Fruit fly (Drosophila melanogaster): ENCODE measurements around the gene sun.
A peak's percentile ranks its signal among the peaks of the same experiment; 100 is the strongest.

sun gene

DNA sequence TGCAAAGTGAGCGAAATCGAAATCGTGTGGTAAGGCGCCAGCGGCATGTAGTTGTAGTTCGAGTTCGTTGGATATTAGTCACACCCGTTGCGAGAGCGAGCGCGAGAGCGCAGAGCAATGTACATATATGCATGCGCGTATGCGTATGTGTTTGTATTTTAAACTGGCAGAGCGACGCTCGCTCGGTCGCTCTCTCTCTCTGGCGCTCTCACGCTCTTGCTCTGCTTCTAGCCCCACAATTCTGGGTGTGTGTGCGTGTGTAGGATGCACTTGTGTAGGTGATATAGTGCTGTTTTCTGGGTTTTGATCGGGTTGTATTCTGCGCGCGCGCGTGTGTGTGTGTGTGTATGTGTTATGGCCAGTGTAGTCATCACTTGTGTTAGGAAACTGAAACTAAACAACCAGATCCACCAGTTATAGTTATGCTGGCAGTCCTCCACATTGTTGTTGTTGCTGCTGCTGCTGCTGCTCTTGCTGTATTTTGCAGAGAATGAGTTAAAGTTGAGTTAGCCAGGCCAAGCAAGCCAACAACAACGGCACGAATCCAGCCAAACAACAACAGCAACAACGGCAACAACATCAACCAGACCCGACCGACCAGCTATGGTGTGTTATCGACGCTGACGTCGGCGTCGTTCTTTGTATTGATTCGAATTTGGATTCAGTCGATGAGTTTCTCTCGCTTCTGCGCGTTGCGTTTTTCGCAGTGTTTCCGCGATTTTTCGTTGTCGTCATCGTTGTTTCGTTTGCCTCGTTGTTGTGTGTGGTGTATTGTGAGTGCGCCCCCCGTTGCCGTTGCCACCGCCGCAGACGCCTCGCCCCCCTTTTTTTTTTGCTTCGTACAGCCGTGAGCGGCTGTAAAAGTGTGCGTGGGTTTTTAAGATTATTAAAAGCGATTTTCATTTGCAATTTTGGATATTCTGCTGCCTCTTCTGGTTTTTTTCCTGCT, 37.1 kb downstream of the sun start (continued):
- TF ChIP-seq Myc (optimal IDR thresholded peaks at IDR 0.05) (no peak), dmrt93B (GFP tag; optimal IDR thresholded peaks at IDR 0.05) (no peak), tai (GFP tag; optimal IDR thresholded peaks at IDR 0.05) (no peak), Jra (GFP tag; optimal IDR thresholded peaks at IDR 0.05) (peak; percentile 50), Dfd (GFP tag; optimal IDR thresholded peaks at IDR 0.05) (no peak), GATAd (GFP tag; optimal IDR thresholded peaks at IDR 0.05) (no peak), usp (GFP tag; optimal IDR thresholded peaks at IDR 0.05) (no peak)

DNA sequence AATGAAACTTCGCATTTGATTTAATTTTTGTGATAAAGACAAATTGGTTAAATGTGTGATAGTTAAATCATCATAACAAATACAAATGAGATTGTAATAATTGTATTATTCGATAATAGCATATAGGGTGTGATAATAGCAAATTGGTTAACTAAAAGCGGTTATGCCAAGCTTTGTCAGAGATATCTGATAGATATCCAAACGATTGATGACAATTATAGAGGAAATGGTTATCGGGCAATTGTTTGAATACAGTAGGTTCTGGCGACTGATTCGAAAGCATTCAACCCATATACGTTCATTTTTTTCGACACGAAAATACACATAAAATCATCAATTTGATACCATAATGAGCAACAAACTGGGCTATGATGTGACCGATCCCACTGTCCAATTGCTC, 39.8 kb downstream of the sun start, which contains the start of gene CG8509:
CG8509 (plus strand) TSS at position 301 of the 400 bp plus-strand sequence.
- no peak for TF ChIP-seq HLH106 (tag; optimal IDR thresholded peaks at IDR 0.05)
- no peak for TF ChIP-seq Abd-B (GFP tag; optimal IDR thresholded peaks at IDR 0.05)
- no peak for TF ChIP-seq lola (GFP tag; optimal IDR thresholded peaks at IDR 0.05)
- no peak for TF ChIP-seq dmrt93B (GFP tag; optimal IDR thresholded peaks at IDR 0.05)
- no peak for TF ChIP-seq Vsx2 (GFP tag; optimal IDR thresholded peaks at IDR 0.05; ENCODE audit: partially characterized antibody)
- TF ChIP-seq sv (GFP tag; optimal IDR thresholded peaks at IDR 0.05) = no peak

DNA sequence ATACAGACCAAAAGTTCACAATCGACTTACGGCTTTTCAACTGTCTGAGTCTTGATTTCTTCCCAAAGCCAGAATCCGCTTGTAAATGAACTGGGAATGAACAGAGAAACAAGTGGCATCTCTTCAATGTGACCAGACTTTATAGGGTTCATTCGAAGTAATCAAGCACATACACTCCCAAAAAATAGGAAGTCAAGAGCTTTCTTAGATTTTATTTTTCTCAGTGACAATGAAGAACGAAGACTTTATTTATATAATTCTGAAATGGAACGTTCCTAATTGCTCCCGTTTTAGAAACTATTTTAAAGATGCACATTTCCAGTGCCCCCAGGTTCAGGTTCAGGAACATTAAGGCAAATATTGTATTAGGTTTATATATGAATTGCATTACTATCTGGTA, 41.1 kb downstream of the sun start:
- TF ChIP-seq CG9705 (GFP tag; optimal IDR thresholded peaks at IDR 0.05) (no peak), Hnf4 (GFP tag; optimal IDR thresholded peaks at IDR 0.05) (no peak), lola (GFP tag; optimal IDR thresholded peaks at IDR 0.05) (no peak), tai (GFP tag; optimal IDR thresholded peaks at IDR 0.05) (no peak), rgr (GFP tag; optimal IDR thresholded peaks at IDR 0.05) (no peak), h (GFP tag; optimal IDR thresholded peaks at IDR 0.05) (no peak), Jra (GFP tag; optimal IDR thresholded peaks at IDR 0.05) (no peak), Hr78 (GFP tag; optimal IDR thresholded peaks at IDR 0.05) (no peak), dmrt93B (GFP tag; optimal IDR thresholded peaks at IDR 0.05) (no peak), Abd-B (GFP tag; optimal IDR thresholded peaks at IDR 0.05) (no peak), br (GFP tag; optimal IDR thresholded peaks at IDR 0.05) (no peak), Mio (GFP tag; optimal IDR thresholded peaks at IDR 0.05) (no peak), pan (optimal IDR thresholded peaks at IDR 0.05) (no peak), psq (GFP tag; optimal IDR thresholded peaks at IDR 0.05) (no peak), OdsH (GFP tag; optimal IDR thresholded peaks at IDR 0.05) (no peak), CrebA (GFP tag; optimal IDR thresholded peaks at IDR 0.05; ENCODE audit: borderline replicate concordance) (no peak)

DNA sequence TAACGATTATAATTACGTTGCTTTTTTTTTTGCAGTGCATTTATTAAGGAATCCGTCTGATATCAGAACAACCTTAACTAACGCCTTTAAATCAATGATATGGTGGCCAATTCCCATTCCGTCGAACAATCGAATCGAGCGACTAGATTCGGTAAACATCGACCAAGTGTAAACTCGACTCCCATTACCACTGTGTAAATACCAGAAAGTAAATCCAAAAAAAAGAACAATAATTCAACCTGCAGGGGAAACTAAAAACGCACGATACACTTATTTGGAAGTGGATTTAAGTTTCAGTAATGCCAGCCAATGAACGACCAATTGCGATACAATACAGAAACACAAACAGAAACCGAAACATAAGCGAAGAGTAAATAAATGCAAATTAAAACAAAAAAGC, 43.5 kb downstream of the sun start:
- TF ChIP-seq HLH106 (tag; optimal IDR thresholded peaks at IDR 0.05) (no peak), rgr (GFP tag; optimal IDR thresholded peaks at IDR 0.05) (no peak), CrebA (GFP tag; optimal IDR thresholded peaks at IDR 0.05; ENCODE audit: borderline replicate concordance) (no peak), dsf (GFP tag; optimal IDR thresholded peaks at IDR 0.05; ENCODE audit: borderline replicate concordance) (no peak), CG32264 (GFP tag; optimal IDR thresholded peaks at IDR 0.05) (no peak), Dif (GFP tag; optimal IDR thresholded peaks at IDR 0.05; ENCODE audit: partially characterized antibody) (no peak), dl (GFP tag; optimal IDR thresholded peaks at IDR 0.05; ENCODE audit: insufficient read depth in 1 of 2, partially characterized antibody in 2 of 2) (no peak), Hnf4 (GFP tag; optimal IDR thresholded peaks at IDR 0.05) (no peak), foxo (GFP tag; optimal IDR thresholded peaks at IDR 0.05) (no peak), Hr78 (GFP tag; optimal IDR thresholded peaks at IDR 0.05) (no peak), ey (GFP tag; optimal IDR thresholded peaks at IDR 0.05) (no peak), Hr83 (GFP tag; optimal IDR thresholded peaks at IDR 0.05; ENCODE audit: poor library complexity, severe bottlenecking) (no peak), Myc (optimal IDR thresholded peaks at IDR 0.05) (no peak), dmrt93B (GFP tag; optimal IDR thresholded peaks at IDR 0.05) (no peak), fru (GFP tag; optimal IDR thresholded peaks at IDR 0.05) (no peak)

DNA sequence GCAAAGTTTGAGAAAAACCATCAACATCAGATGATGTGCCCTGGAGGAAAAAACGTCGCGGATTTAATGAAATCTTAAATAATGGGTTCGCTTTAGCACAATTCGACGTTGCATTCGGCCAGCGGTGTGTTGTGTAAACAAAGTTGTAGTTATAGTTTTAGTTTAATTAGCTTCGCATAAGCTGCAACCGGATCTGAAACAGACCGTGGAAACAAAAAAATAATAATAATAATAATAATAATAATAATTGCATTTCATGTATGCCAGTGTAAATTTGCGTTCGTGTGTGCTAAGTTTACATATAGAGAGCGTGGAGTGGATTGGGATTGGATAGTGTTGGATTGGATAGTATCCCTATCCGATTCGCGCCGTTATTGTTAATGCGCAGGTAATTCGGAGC, 44.3 kb downstream of the sun start:
- TF ChIP-seq Vsx2 (GFP tag; optimal IDR thresholded peaks at IDR 0.05; ENCODE audit: partially characterized antibody) (no peak), N (GFP tag; optimal IDR thresholded peaks at IDR 0.05) (no peak), Abd-B (GFP tag; optimal IDR thresholded peaks at IDR 0.05) (no peak), usp (GFP tag; optimal IDR thresholded peaks at IDR 0.05) (no peak), CG9705 (GFP tag; optimal IDR thresholded peaks at IDR 0.05) (no peak), Jra (GFP tag; optimal IDR thresholded peaks at IDR 0.05) (no peak), Rel (GFP tag; optimal IDR thresholded peaks at IDR 0.05) (no peak), Rel (tag; optimal IDR thresholded peaks at IDR 0.05) (no peak), pan (optimal IDR thresholded peaks at IDR 0.05) (no peak), Dfd (GFP tag; optimal IDR thresholded peaks at IDR 0.05) (no peak), foxo (GFP tag; optimal IDR thresholded peaks at IDR 0.05) (no peak), tai (GFP tag; optimal IDR thresholded peaks at IDR 0.05) (no peak)
